Worm (Caenorhabditis elegans) whole organism, L3 larva: Measurements from ENCODE around the gene ZC204.6.

Source experiments
- aly-2 ChIP-seq: fragments of 150-350 bp; optimal IDR thresholded peaks from 2 replicates; lab custom pipeline; 2014; ENCODE audit warnings: missing biosample characterization, missing genetic modification characterization
- ceh-16 ChIP-seq: sonication (generic microtip); optimal IDR thresholded peaks from 2 replicates; lab custom pipeline; 2017; ENCODE audit warnings: missing biosample characterization, missing genetic modification characterization
- ceh-82 ChIP-seq: fragments of 150-350 bp; optimal IDR thresholded peaks from 2 replicates; lab custom pipeline; 2014; ENCODE audit warnings: missing biosample characterization, missing genetic modification characterization
- daf-12 ChIP-seq: fragments of 150-350 bp; optimal IDR thresholded peaks from 2 replicates; lab custom pipeline; 2014; ENCODE audit warnings: missing biosample characterization, missing genetic modification reagents, missing genetic modification characterization
- egl-27 ChIP-seq: sonication (generic microtip); optimal IDR thresholded peaks from 4 replicates; lab custom pipeline; 2017; ENCODE audit warnings: missing biosample characterization, missing genetic modification reagents, missing genetic modification characterization
- egl-5 ChIP-seq: fragments of 150-350 bp; optimal IDR thresholded peaks from 2 replicates; lab custom pipeline; 2017; ENCODE audit warnings: missing biosample characterization, missing genetic modification reagents, missing genetic modification characterization, inconsistent platforms
- elt-2 ChIP-seq: sonication (generic microtip); optimal IDR thresholded peaks from 2 replicates; lab custom pipeline; 2016; ENCODE audit warnings: missing genetic modification reagents, mild to moderate bottlenecking, missing genetic modification characterization, missing compliant biosample characterization
- elt-3 ChIP-seq, 3 experiments: fragments of 150-350 bp in 1 of 3; sonication (generic microtip) in 2 of 3; optimal IDR thresholded peaks; 2 replicates in 2 of 3; 4 replicates in 1 of 3; lab custom pipeline; 2014 to 2017; ENCODE audit warnings: missing biosample characterization in 3 of 3, missing genetic modification characterization in 3 of 3
- eor-1 ChIP-seq, 2 experiments: fragments of 150-350 bp; optimal IDR thresholded peaks; 2 replicates each; lab custom pipeline; 2014 to 2018; ENCODE audit warnings: missing biosample characterization in 2 of 2, missing genetic modification characterization in 2 of 2
- fkh-10 ChIP-seq: sonication (generic microtip); optimal IDR thresholded peaks from 2 replicates; lab custom pipeline; 2017; ENCODE audit warnings: missing biosample characterization, missing genetic modification reagents, missing genetic modification characterization
- fos-1 ChIP-seq: fragments of 150-350 bp; optimal IDR thresholded peaks from 2 replicates; lab custom pipeline; 2014; ENCODE audit warnings: missing biosample characterization, missing genetic modification characterization
- hmg-11 ChIP-seq: sonication (generic microtip); optimal IDR thresholded peaks from 2 replicates; lab custom pipeline; 2016; ENCODE audit warnings: missing genetic modification characterization, missing compliant biosample characterization
- jun-1 ChIP-seq: fragments of 150-350 bp; optimal IDR thresholded peaks from 2 replicates; lab custom pipeline; 2014; ENCODE audit warnings: missing biosample characterization, missing genetic modification reagents, missing genetic modification characterization
- lin-39 ChIP-seq: fragments of 150-350 bp; optimal IDR thresholded peaks from 2 replicates; lab custom pipeline; 2018; ENCODE audit warnings: missing biosample characterization, missing genetic modification reagents, missing genetic modification characterization
- lsy-12 ChIP-seq: sonication (generic microtip); optimal IDR thresholded peaks from 2 replicates; lab custom pipeline; 2016; ENCODE audit warnings: mild to moderate bottlenecking, missing genetic modification characterization, missing compliant biosample characterization
- nfya-1 ChIP-seq: sonication (generic microtip); optimal IDR thresholded peaks from 2 replicates; lab custom pipeline; 2017; ENCODE audit warnings: missing genetic modification characterization, mild to moderate bottlenecking, missing compliant biosample characterization, antibody characterized with exemption, moderate library complexity; ENCODE audit not compliant: insufficient read depth
- nhr-11 ChIP-seq: fragments of 150-350 bp; optimal IDR thresholded peaks from 2 replicates; lab custom pipeline; 2014; ENCODE audit warnings: missing biosample characterization, missing genetic modification characterization
- nhr-12 ChIP-seq: fragments of 150-350 bp; optimal IDR thresholded peaks from 2 replicates; lab custom pipeline; 2014; ENCODE audit warnings: missing biosample characterization, missing genetic modification characterization
- nhr-23 ChIP-seq: fragments of 150-350 bp; optimal IDR thresholded peaks from 2 replicates; lab custom pipeline; 2014; ENCODE audit warnings: missing biosample characterization, missing genetic modification reagents, missing genetic modification characterization
- nhr-237 ChIP-seq: fragments of 150-350 bp; optimal IDR thresholded peaks from 2 replicates; lab custom pipeline; 2014; ENCODE audit warnings: missing biosample characterization, missing genetic modification characterization
- nhr-25 ChIP-seq: sonication (generic microtip); optimal IDR thresholded peaks from 2 replicates; lab custom pipeline; 2017; ENCODE audit warnings: missing biosample characterization, missing genetic modification characterization
- nhr-28 ChIP-seq: fragments of 150-350 bp; optimal IDR thresholded peaks from 2 replicates; lab custom pipeline; 2014; ENCODE audit warnings: missing biosample characterization, missing genetic modification characterization
- nhr-43 ChIP-seq: sonication (generic microtip); optimal IDR thresholded peaks from 2 replicates; lab custom pipeline; 2016; ENCODE audit warnings: mild to moderate bottlenecking, missing genetic modification characterization, missing compliant biosample characterization; ENCODE audit not compliant: poor library complexity, severe bottlenecking
- nhr-67 ChIP-seq: fragments of 150-350 bp; optimal IDR thresholded peaks from 2 replicates; lab custom pipeline; 2014; ENCODE audit warnings: missing biosample characterization, missing genetic modification characterization
- pqm-1 ChIP-seq: fragments of 150-350 bp; optimal IDR thresholded peaks from 2 replicates; lab custom pipeline; 2017; ENCODE audit warnings: missing biosample characterization, missing genetic modification characterization, inconsistent platforms
- sea-2 ChIP-seq: fragments of 150-350 bp; sonication (generic microtip); optimal IDR thresholded peaks from 4 replicates; lab custom pipeline; 2014; ENCODE audit warnings: missing biosample characterization, missing genetic modification reagents, missing genetic modification characterization
- snpc-4 ChIP-seq: fragments of 150-350 bp; optimal IDR thresholded peaks from 2 replicates; lab custom pipeline; 2014; ENCODE audit warnings: missing biosample characterization, missing genetic modification characterization
- unc-62 ChIP-seq: fragments of 150-350 bp; sonication (generic microtip); optimal IDR thresholded peaks from 4 replicates; lab custom pipeline; 2014; ENCODE audit warnings: missing biosample characterization, missing genetic modification reagents, missing genetic modification characterization
- ztf-11 ChIP-seq: fragments of 150-350 bp; optimal IDR thresholded peaks from 2 replicates; lab custom pipeline; 2014; ENCODE audit warnings: missing biosample characterization, missing genetic modification characterization
- ztf-4 ChIP-seq: fragments of 150-350 bp; optimal IDR thresholded peaks from 2 replicates; lab custom pipeline; 2014; ENCODE audit warnings: missing biosample characterization, missing genetic modification characterization

ZC204.6 gene

ce11 chrII:1601507-1601906, 43.1 kb downstream of the ZC204.6 start, which contains the start of gene bath-47:
Gene bath-47, plus strand, starts transcription at chrII:1601811.
- peak; percentile 36 for TF ChIP-seq pqm-1 (tag; lab: Kevin White, UChicago)
- no peak for TF ChIP-seq nhr-11 (tag; lab: Kevin White, UChicago)
- TF ChIP-seq elt-2 (tag; lab: Kevin White, UChicago) = peak; percentile 59

- TF ChIP-seq aly-2 (tag; lab: Kevin White, UChicago) (no peak), ceh-16 (tag; lab: Kevin White, UChicago) (no peak), snpc-4 (tag; lab: Kevin White, UChicago) (no peak), nhr-43 (tag; lab: Kevin White, UChicago) (no peak), nhr-237 (tag; lab: Kevin White, UChicago) (no peak), jun-1 (no peak), egl-27 (tag; lab: Kevin White, UChicago) (no peak), nhr-67 (tag; lab: Kevin White, UChicago) (no peak), daf-12 (tag; lab: Kevin White, UChicago) (no peak), elt-3 (tag; optimal IDR thresholded peaks at IDR 0.05; lab: Kevin White, UChicago) (no peak), ztf-11 (tag; lab: Kevin White, UChicago) (no peak), ceh-82 (tag; lab: Kevin White, UChicago) (no peak), nhr-28 (tag; lab: Kevin White, UChicago) (no peak), nhr-25 (tag; lab: Kevin White, UChicago) (no peak)
Observed at ce11 chrII:1600661-1601060, 44.0 kb downstream of the ZC204.6 start, which contains the start of gene bath-26. Gene bath-26, minus strand, starts transcription at chrII:1600761.

DNA sequence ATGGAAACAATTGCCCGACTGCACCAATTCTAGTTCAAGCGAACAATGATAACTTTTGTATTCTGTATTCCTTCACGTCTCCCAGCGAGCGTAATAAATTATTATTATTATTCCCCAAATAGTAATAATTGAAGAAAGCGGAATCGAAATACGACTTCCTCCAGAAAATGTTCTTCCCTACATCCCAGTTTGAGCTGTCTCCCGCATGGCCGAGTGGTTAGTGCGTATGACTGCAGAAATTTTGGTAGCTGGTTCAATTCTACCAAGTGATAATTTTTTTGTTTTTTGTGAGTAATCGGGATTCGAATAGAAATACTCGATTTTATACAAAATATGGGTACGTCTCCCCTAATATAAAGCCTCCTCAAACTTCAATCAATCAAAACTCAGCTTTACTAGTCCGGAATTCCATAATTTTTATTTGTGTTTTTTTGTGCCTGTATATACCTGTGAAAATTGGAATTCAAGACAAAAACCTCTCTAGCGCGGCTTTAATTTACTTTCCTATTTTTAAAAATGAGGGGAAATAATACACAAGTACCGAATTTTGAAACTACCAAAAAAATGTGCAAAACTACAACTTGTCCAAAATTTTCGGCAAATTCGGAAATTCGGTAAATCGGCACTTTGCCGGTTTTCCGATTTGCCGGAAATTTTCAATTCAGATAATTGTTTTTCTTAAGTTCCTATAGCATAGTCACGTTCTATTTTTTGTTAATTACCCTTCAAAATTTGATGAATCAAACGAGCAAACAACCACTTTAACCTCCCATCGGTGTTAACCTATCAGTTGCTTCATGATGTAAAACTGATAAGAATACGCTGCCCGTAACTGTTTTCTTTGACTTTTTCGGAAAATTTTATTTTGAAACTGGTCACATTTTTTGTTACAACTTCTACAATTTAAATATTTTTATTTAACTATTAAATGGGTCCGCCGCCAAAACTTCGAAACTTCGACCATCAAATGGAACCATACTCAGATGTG, 47.2 kb downstream of the ZC204.6 start, which contains the start of gene bath-46:
TSS of gene bath-46 (plus strand) at position 806 of the 988 bp plus-strand sequence.
- TF ChIP-seq unc-62 (GFP tag; lab: Kevin White, UChicago) (no peak), nhr-11 (tag; lab: Kevin White, UChicago) (no peak), nhr-23 (tag; lab: Kevin White, UChicago) (no peak), sea-2 (GFP tag; lab: Kevin White, UChicago) (no peak), snpc-4 (tag; lab: Kevin White, UChicago) (no peak), pqm-1 (tag; lab: Kevin White, UChicago) (peak; percentile 49), elt-3 (tag; optimal IDR thresholded peaks at IDR 0.05; lab: Kevin White, UChicago) (no peak), elt-2 (tag; lab: Kevin White, UChicago) (peak; percentile 73)

DNA sequence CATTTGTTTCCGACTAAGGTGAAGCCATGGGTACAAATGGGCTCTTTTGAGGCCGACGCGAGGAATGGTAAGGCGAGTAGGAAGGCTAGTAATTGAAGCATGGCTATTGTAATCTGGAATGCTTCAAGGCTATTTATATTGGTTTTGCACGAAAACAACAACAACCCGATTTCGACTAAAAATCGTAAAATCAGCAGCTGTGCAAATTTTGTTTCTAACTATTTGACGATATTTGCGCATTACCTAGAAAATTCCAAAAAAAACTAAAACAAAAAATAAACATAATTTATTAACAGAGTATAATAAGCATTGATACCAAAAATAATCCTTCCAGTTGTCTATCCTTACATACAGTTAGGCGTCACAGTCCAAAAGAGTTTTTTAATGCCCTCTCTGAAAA, 49.5 kb downstream of the ZC204.6 start, which contains the start of gene clec-20:
TSS of gene clec-20 (minus strand) at position 101 of the 400 bp plus-strand sequence.
- TF ChIP-seq eor-1 (tag; optimal IDR thresholded peaks at IDR 0.05; lab: Kevin White, UChicago) (no peak), nhr-12 (no peak), egl-27 (tag; lab: Kevin White, UChicago) (no peak), lin-39 (tag; lab: Kevin White, UChicago) (no peak), nhr-43 (tag; lab: Kevin White, UChicago) (no peak), jun-1 (no peak), fos-1 (tag; lab: Kevin White, UChicago) (no peak), ztf-4 (tag; lab: Kevin White, UChicago) (no peak), egl-5 (no peak), hmg-11 (tag; lab: Kevin White, UChicago) (no peak), lsy-12 (tag; lab: Kevin White, UChicago) (no peak), fkh-10 (GFP tag; lab: Kevin White, UChicago) (no peak), nfya-1 (tag; lab: Kevin White, UChicago) (no peak)
